Worm (Caenorhabditis elegans) whole organism, L1 larva: ENCODE results near the gene F01D5.10.

Source experiments
- C34B4.2 ChIP-seq: sonication (generic microtip); optimal IDR thresholded peaks from 2 replicates; lab custom pipeline; 2017; ENCODE audit warnings: mild to moderate bottlenecking, missing genetic modification characterization, missing compliant biosample characterization
- F16B12.6 ChIP-seq: fragments of 150-350 bp; optimal IDR thresholded peaks from 2 replicates; lab custom pipeline; 2014; ENCODE audit warnings: missing biosample characterization, missing genetic modification characterization
- aha-1 ChIP-seq: fragments of 150-350 bp; optimal IDR thresholded peaks from 2 replicates; lab custom pipeline; 2014; ENCODE audit warnings: missing biosample characterization, missing genetic modification characterization
- alr-1 ChIP-seq: fragments of 200-800 bp; sonication (Bioruptor generic); optimal IDR thresholded peaks from 2 replicates; lab custom pipeline; 2018; ENCODE audit warnings: borderline replicate concordance, mild to moderate bottlenecking, missing genetic modification characterization, missing compliant biosample characterization
- aly-2 ChIP-seq: fragments of 150-350 bp; optimal IDR thresholded peaks from 2 replicates; lab custom pipeline; 2014; ENCODE audit warnings: missing biosample characterization, missing genetic modification characterization
- ceh-63 ChIP-seq: fragments of 200-800 bp; sonication (Bioruptor generic); optimal IDR thresholded peaks from 2 replicates; lab custom pipeline; 2018; ENCODE audit warnings: mild to moderate bottlenecking, missing genetic modification characterization, missing compliant biosample characterization
- ceh-8 ChIP-seq: fragments of 200-800 bp; sonication (Bioruptor generic); optimal IDR thresholded peaks from 2 replicates; lab custom pipeline; 2018; ENCODE audit warnings: mild to moderate bottlenecking, missing genetic modification characterization, moderate library complexity, missing compliant biosample characterization
- ceh-82 ChIP-seq, 3 experiments: fragments of 150-350 bp in 1 of 3; sonication (generic microtip) in 2 of 3; optimal IDR thresholded peaks; 2 replicates each; lab custom pipeline; 2014 to 2017; ENCODE audit warnings: missing biosample characterization in 3 of 3, missing genetic modification characterization in 3 of 3
- dpl-1 ChIP-seq, 3 experiments: fragments of 150-350 bp in 2 of 3; sonication (generic microtip) in 1 of 3; optimal IDR thresholded peaks; 2 replicates each; lab custom pipeline; 2014 to 2017; ENCODE audit warnings: missing biosample characterization in 3 of 3, missing genetic modification characterization in 3 of 3, missing genetic modification reagents in 3 of 3
- efl-1 ChIP-seq, 4 experiments: fragments of 150-350 bp; optimal IDR thresholded peaks in 3 of 4; peaks in 1 of 4; 1 replicate in 1 of 4; 2 replicates in 3 of 4; lab custom pipeline; 2014; ENCODE audit warnings: missing biosample characterization in 2 of 4, missing genetic modification characterization in 2 of 4, missing genetic modification reagents in 2 of 4
- egl-13 ChIP-seq: sonication (generic microtip); optimal IDR thresholded peaks from 2 replicates; lab custom pipeline; 2016; ENCODE audit warnings: missing genotype, missing genetic modification reagents, missing genetic modification characterization, missing compliant biosample characterization
- egl-27 ChIP-seq, 2 experiments: fragments of 150-350 bp in 1 of 2; sonication (generic microtip); optimal IDR thresholded peaks; 3 replicates each; lab custom pipeline; 2017 to 2018; ENCODE audit warnings: missing biosample characterization in 2 of 2, missing genetic modification characterization in 2 of 2, missing genetic modification reagents in 2 of 2
- fkh-10 ChIP-seq: sonication (generic microtip); optimal IDR thresholded peaks from 2 replicates; lab custom pipeline; 2017; ENCODE audit warnings: missing biosample characterization, missing genetic modification reagents, missing genetic modification characterization
- fkh-8 ChIP-seq: sonication (generic microtip); optimal IDR thresholded peaks from 2 replicates; lab custom pipeline; 2016; ENCODE audit warnings: mild to moderate bottlenecking, missing genetic modification characterization, missing compliant biosample characterization
- irx-1 ChIP-seq: sonication (generic microtip); optimal IDR thresholded peaks from 2 replicates; lab custom pipeline; 2016; ENCODE audit warnings: missing genetic modification characterization, missing compliant biosample characterization
- lin-14 ChIP-seq: fragments of 200-800 bp; sonication (Bioruptor generic); optimal IDR thresholded peaks from 2 replicates; lab custom pipeline; 2018; ENCODE audit warnings: mild to moderate bottlenecking, missing genetic modification characterization, moderate library complexity, missing compliant biosample characterization
- lin-35 ChIP-seq, 2 experiments: fragments of 150-350 bp; optimal IDR thresholded peaks; 2 replicates each; lab custom pipeline; 2014; ENCODE audit warnings: missing biosample characterization in 2 of 2, missing genetic modification characterization in 2 of 2, missing genetic modification reagents in 2 of 2
- lsy-2 ChIP-seq, 2 experiments: fragments of 150-350 bp; optimal IDR thresholded peaks; 2 replicates each; lab custom pipeline; 2014; ENCODE audit warnings: missing biosample characterization in 2 of 2, missing genetic modification characterization in 2 of 2
- mdl-1 ChIP-seq, 2 experiments: fragments of 150-350 bp; optimal IDR thresholded peaks; 2 replicates each; lab custom pipeline; 2014 to 2017; ENCODE audit warnings: missing biosample characterization in 2 of 2, missing genetic modification characterization in 2 of 2, inconsistent platforms in 1 of 2
- mef-2 ChIP-seq: fragments of 150-350 bp; optimal IDR thresholded peaks from 2 replicates; lab custom pipeline; 2014; ENCODE audit warnings: missing biosample characterization, missing genetic modification characterization
- mep-1 ChIP-seq: fragments of 150-350 bp; optimal IDR thresholded peaks from 2 replicates; lab custom pipeline; 2014; ENCODE audit warnings: missing biosample characterization, missing genetic modification characterization
- nhr-12 ChIP-seq: sonication (generic microtip); optimal IDR thresholded peaks from 2 replicates; lab custom pipeline; 2017; ENCODE audit warnings: missing biosample characterization, missing genetic modification characterization
- nhr-19 ChIP-seq: fragments of 200-800 bp; sonication (Bioruptor generic); conservative IDR thresholded peaks from 2 replicates; pipeline ENCODE4 v1.3.6; 2022; ENCODE audit warnings: missing genetic modification characterization, missing compliant biosample characterization
- nhr-20 ChIP-seq: sonication (generic microtip); optimal IDR thresholded peaks from 2 replicates; lab custom pipeline; 2016; ENCODE audit warnings: mild to moderate bottlenecking, missing genetic modification characterization, missing compliant biosample characterization
- nhr-47 ChIP-seq: sonication (generic microtip); optimal IDR thresholded peaks from 2 replicates; lab custom pipeline; 2016; ENCODE audit warnings: mild to moderate bottlenecking, missing genetic modification characterization, moderate library complexity, missing compliant biosample characterization
- nhr-71 ChIP-seq: sonication (generic microtip); optimal IDR thresholded peaks from 2 replicates; lab custom pipeline; 2016; ENCODE audit warnings: mild to moderate bottlenecking, missing genetic modification characterization, moderate library complexity, missing compliant biosample characterization
- nhr-77 ChIP-seq: fragments of 150-350 bp; optimal IDR thresholded peaks from 2 replicates; lab custom pipeline; 2014; ENCODE audit warnings: missing biosample characterization, missing genetic modification characterization
- nhr-85 ChIP-seq: sonication (generic microtip); peaks from one replicate; lab custom pipeline; 2016; ENCODE audit warnings: missing genetic modification characterization, inconsistent platforms, missing compliant biosample characterization
- nhr-90 ChIP-seq: sonication (generic microtip); optimal IDR thresholded peaks from 2 replicates; lab custom pipeline; 2016; ENCODE audit warnings: mild to moderate bottlenecking, missing genetic modification characterization, missing compliant biosample characterization; ENCODE audit not compliant: poor library complexity
- rnt-1 ChIP-seq: sonication (generic microtip); optimal IDR thresholded peaks from 2 replicates; lab custom pipeline; 2016; ENCODE audit warnings: mild to moderate bottlenecking, missing genetic modification characterization, moderate library complexity, missing compliant biosample characterization
- snpc-4 ChIP-seq: fragments of 150-350 bp; optimal IDR thresholded peaks from 2 replicates; lab custom pipeline; 2014; ENCODE audit warnings: missing biosample characterization, missing genetic modification characterization
- snu-23 ChIP-seq: sonication (generic microtip); optimal IDR thresholded peaks from 2 replicates; lab custom pipeline; 2016; ENCODE audit warnings: missing genetic modification characterization, missing compliant biosample characterization
- sptf-1 ChIP-seq: fragments of 150-350 bp; optimal IDR thresholded peaks from 2 replicates; lab custom pipeline; 2014; ENCODE audit warnings: missing biosample characterization, missing genetic modification characterization
- swsn-7 ChIP-seq: sonication (generic microtip); optimal IDR thresholded peaks from 2 replicates; lab custom pipeline; 2016; ENCODE audit warnings: missing genetic modification characterization, missing compliant biosample characterization
- tbx-2 ChIP-seq: sonication (generic microtip); optimal IDR thresholded peaks from 2 replicates; lab custom pipeline; 2016; ENCODE audit warnings: missing genetic modification characterization, missing compliant biosample characterization
- unc-86 ChIP-seq: sonication (generic microtip); optimal IDR thresholded peaks from 2 replicates; lab custom pipeline; 2016; ENCODE audit warnings: missing genetic modification characterization, missing compliant biosample characterization
- vab-15 ChIP-seq: sonication (generic microtip); optimal IDR thresholded peaks from 2 replicates; lab custom pipeline; 2017; ENCODE audit warnings: missing genotype, mild to moderate bottlenecking, missing genetic modification characterization, missing compliant biosample characterization
- zip-4 ChIP-seq: fragments of 200-800 bp; sonication (Bioruptor generic); optimal IDR thresholded peaks from 2 replicates; lab custom pipeline; 2018; ENCODE audit warnings: mild to moderate bottlenecking, missing genetic modification characterization, moderate library complexity, missing compliant biosample characterization

Gene F01D5.10

DNA sequence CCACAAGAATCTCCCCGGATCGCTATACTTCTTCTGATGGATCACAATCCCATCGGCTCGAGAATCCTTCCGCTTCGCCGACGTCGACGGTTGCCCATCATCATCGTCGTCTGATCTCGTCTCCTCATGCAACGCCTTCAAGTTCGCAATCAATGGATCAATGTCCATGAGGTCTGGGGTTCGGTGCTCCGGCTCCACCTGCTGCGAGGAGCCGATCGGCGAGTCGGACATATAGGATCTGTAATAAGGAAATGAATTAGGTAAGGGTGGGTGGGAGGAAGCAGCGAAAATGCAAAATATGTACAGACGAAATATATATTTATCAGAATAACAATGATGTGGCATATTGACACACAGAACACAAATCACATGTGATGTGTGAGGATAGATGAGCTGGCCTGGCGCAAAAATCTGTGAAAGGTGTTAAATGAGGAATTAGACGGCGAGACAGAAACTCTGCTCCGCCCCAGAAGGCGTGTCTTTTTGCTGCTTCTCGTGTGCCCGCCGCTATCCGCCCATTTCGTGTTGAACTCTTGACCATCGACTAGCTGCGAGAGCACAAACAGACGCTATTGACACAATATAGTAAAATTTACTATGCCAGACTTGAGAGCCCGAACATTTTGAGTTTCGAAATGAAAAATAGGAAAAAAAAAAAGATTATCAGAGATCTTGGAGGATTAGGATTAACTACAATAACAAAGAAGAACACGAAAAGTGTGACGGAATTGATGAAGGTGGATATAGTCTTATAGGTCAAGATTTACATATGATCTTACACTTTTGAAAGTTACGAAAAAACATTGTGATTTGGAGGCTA lies 16.6 kb upstream of the F01D5.10 start:
- peak; percentile 35 for TF ChIP-seq ceh-63
- no peak for TF ChIP-seq vab-15 (tag; lab: Kevin White, UChicago)
- peak in 2 of 3 experiments; percentile 1 to 22 for TF ChIP-seq ceh-82 (tag; optimal IDR thresholded peaks at IDR 0.05; lab: Kevin White, UChicago)
- TF ChIP-seq nhr-47: peak; percentile 27
- TF ChIP-seq aha-1: no peak
- no peak for TF ChIP-seq alr-1 (tag; lab: Kevin White, UChicago)
- TF ChIP-seq lin-35 (GFP tag; optimal IDR thresholded peaks at IDR 0.05; lab: Kevin White, UChicago): peak in 1 of 2 experiments; percentile 22
- TF ChIP-seq mdl-1 (tag; optimal IDR thresholded peaks at IDR 0.05; lab: Kevin White, UChicago): peak in 1 of 2 experiments; percentile 33
- TF ChIP-seq nhr-85 (tag; lab: Kevin White, UChicago): peak; percentile 33
- TF ChIP-seq efl-1 (optimal IDR thresholded peaks at IDR 0.05; lab: Kevin White, UChicago): peak in 1 of 2 experiments; percentile 6
- peak in 1 of 2 experiments; percentile 65 for TF ChIP-seq efl-1 (GFP tag; optimal IDR thresholded peaks at IDR 0.05 in 1 of 2; lab: Kevin White, UChicago)
- no peak for TF ChIP-seq dpl-1 (GFP tag; optimal IDR thresholded peaks at IDR 0.05; lab: Kevin White, UChicago)
- TF ChIP-seq nhr-19 (GFP tag; lab: Robert Waterston, UW): 0 out of 2 replicates have a peak, but pooled peaks have one; percentile 14
- TF ChIP-seq nhr-20 (tag; lab: Kevin White, UChicago): peak; percentile 31
- peak; percentile 55 for TF ChIP-seq nhr-71 (tag; lab: Kevin White, UChicago)
- TF ChIP-seq fkh-8 (tag; lab: Kevin White, UChicago): peak; percentile 55
- TF ChIP-seq lin-14 (GFP tag; lab: Kevin White, UChicago): peak; percentile 60
- TF ChIP-seq nhr-77 (tag; lab: Kevin White, UChicago): peak; percentile 30

DNA sequence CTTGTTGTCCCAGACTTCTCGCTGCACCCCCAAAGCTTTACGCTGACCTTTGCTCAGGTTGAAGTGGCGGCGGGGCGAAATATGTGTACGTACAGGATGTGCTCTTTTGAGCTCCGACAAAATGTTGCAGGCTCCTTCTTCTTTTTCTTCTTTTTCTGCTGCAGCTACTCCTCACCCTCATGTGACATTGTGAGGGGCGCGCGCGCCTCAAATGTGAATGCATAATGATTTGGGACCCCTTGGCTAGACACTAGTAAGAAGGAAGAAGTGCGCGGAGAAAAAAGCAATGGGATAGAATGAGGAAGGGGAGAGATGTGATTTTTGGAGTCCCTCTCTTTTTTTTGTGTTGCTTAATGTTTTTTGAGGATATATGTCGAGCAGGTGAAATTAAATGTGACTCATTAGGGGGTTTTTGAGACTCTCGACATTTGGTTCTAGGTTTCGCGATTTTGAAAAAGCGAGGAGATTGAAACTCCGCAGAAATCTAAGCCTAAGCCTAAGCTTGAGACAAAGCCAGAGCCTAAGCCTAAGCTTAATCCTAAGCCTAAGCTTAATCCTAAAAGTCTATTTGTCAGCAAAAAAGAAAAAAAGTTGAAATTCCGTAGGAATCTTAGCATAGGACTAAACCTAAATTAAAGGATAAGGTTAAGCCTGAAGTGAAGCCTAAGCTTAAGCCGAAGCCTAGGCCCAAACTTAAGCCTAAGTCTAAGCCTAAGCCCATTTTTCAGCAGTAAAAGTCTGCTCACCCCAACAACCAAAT lies 15.8 kb upstream of the F01D5.10 start:
- TF ChIP-seq egl-27 (tag; optimal IDR thresholded peaks at IDR 0.05; lab: Kevin White, UChicago) (no peak), ceh-8 (no peak), egl-13 (tag; lab: Kevin White, UChicago) (peak; percentile 64), irx-1 (tag; lab: Kevin White, UChicago) (peak; percentile 27), snu-23 (GFP tag; lab: Kevin White, UChicago) (peak; percentile 34), nhr-19 (GFP tag; lab: Robert Waterston, UW) (0 out of 2 replicates have a peak, but pooled peaks have one; percentile 8), mef-2 (no peak), lsy-2 (tag; optimal IDR thresholded peaks at IDR 0.05; lab: Kevin White, UChicago) (peak; percentile 2 to 44), tbx-2 (peak; percentile 70), unc-86 (peak; percentile 83), sptf-1 (tag; lab: Kevin White, UChicago) (no peak), ceh-63 (no peak), snpc-4 (tag; lab: Kevin White, UChicago) (no peak), mdl-1 (tag; optimal IDR thresholded peaks at IDR 0.05; lab: Kevin White, UChicago) (no peak), C34B4.2 (no peak), nhr-47 (peak; percentile 62), swsn-7 (tag; lab: Kevin White, UChicago) (peak; percentile 40), nhr-71 (tag; lab: Kevin White, UChicago) (peak; percentile 67), nhr-77 (tag; lab: Kevin White, UChicago) (peak; percentile 62), nhr-20 (tag; lab: Kevin White, UChicago) (peak; percentile 32), lin-14 (GFP tag; lab: Kevin White, UChicago) (peak; percentile 92), F16B12.6 (tag; lab: Kevin White, UChicago) (no peak), dpl-1 (GFP tag; optimal IDR thresholded peaks at IDR 0.05; lab: Kevin White, UChicago) (peak in 1 of 3 experiments; percentile 16), fkh-8 (tag; lab: Kevin White, UChicago) (no peak), mep-1 (tag; lab: Kevin White, UChicago) (peak; percentile 23), efl-1 (optimal IDR thresholded peaks at IDR 0.05; lab: Kevin White, UChicago) (no peak), efl-1 (GFP tag; optimal IDR thresholded peaks at IDR 0.05 in 1 of 2; lab: Kevin White, UChicago) (peak in 1 of 2 experiments; percentile 6), zip-4 (GFP tag; lab: Kevin White, UChicago) (peak; percentile 20), rnt-1 (tag; lab: Kevin White, UChicago) (peak; percentile 7), aly-2 (no peak), ceh-82 (tag; optimal IDR thresholded peaks at IDR 0.05; lab: Kevin White, UChicago) (peak in 1 of 3 experiments; percentile 51), lin-35 (GFP tag; optimal IDR thresholded peaks at IDR 0.05; lab: Kevin White, UChicago) (peak in 1 of 2 experiments; percentile 9), nhr-12 (tag; lab: Kevin White, UChicago) (no peak), fkh-10 (peak; percentile 87), nhr-90 (tag; lab: Kevin White, UChicago) (no peak)
- TF ChIP-seq, all 84 proteins: peak for 21
